Worm (Caenorhabditis elegans) whole organism, young adult: ENCODE measurements around the gene Y22D7AR.6.

ENCODE experiments used
- B0019.2 ChIP-seq: fragments of 200-800 bp; sonication (Bioruptor generic); conservative IDR thresholded peaks from 2 replicates; pipeline ENCODE4 v1.3.6; 2022; ENCODE audit warnings: missing genetic modification reagents, missing genetic modification characterization, missing compliant biosample characterization
- B0035.1 ChIP-seq: sonication (generic microtip); optimal IDR thresholded peaks from 2 replicates; lab custom pipeline; 2016; ENCODE audit warnings: missing genetic modification characterization, mild to moderate bottlenecking, missing compliant biosample characterization, missing genotype, missing genetic modification reagents
- B0261.1 ChIP-seq: sonication (generic microtip); optimal IDR thresholded peaks from 2 replicates; lab custom pipeline; 2016; ENCODE audit warnings: mild to moderate bottlenecking, missing genetic modification characterization, moderate library complexity, missing compliant biosample characterization
- B0336.3 ChIP-seq: fragments of 200-800 bp; sonication (Bioruptor generic); IDR thresholded peaks from 2 replicates; pipeline ENCODE4 v1.3.6; 2022; ENCODE audit warnings: missing genetic modification characterization, missing compliant biosample characterization
- C06A6.2 ChIP-seq: fragments of 200-800 bp; sonication (Bioruptor generic); conservative IDR thresholded peaks from 2 replicates; pipeline ENCODE4 v1.3.6; 2022; ENCODE audit warnings: missing genetic modification characterization, missing compliant biosample characterization
- F37B4.10 ChIP-seq: fragments of 200-800 bp; sonication (Bioruptor generic); IDR thresholded peaks from 2 replicates; pipeline ENCODE4 v1.3.6; 2022; ENCODE audit warnings: missing genetic modification characterization, missing compliant biosample characterization
- F57A8.1 ChIP-seq: fragments of 200-800 bp; sonication (Bioruptor generic); optimal IDR thresholded peaks from 2 replicates; lab custom pipeline; 2018; ENCODE audit warnings: mild to moderate bottlenecking, missing genetic modification characterization, moderate library complexity, missing compliant biosample characterization
- K11D2.4 ChIP-seq: fragments of 200-800 bp; sonication (Bioruptor generic); IDR thresholded peaks from 2 replicates; pipeline ENCODE4 v1.3.6; 2022; ENCODE audit warnings: missing genetic modification reagents, missing genetic modification characterization, missing compliant biosample characterization
- K12H6.12 ChIP-seq: fragments of 200-800 bp; sonication (Bioruptor generic); optimal IDR thresholded peaks from 2 replicates; lab custom pipeline; 2018; ENCODE audit warnings: mild to moderate bottlenecking, missing genetic modification characterization, missing compliant biosample characterization
- T07F8.4 ChIP-seq: sonication (generic microtip); optimal IDR thresholded peaks from 2 replicates; lab custom pipeline; 2016; ENCODE audit warnings: mild to moderate bottlenecking, missing genetic modification characterization, moderate library complexity, missing compliant biosample characterization
- Y53F4B.3 ChIP-seq: fragments of 200-800 bp; sonication (Bioruptor generic); IDR thresholded peaks from 2 replicates; pipeline ENCODE4 v1.3.6; 2022; ENCODE audit warnings: missing genetic modification reagents, missing genetic modification characterization, missing compliant biosample characterization
- aptf-2 ChIP-seq: fragments of 200-800 bp; sonication (Bioruptor generic); conservative IDR thresholded peaks from 2 replicates; pipeline ENCODE4 v1.3.6; 2022; ENCODE audit warnings: missing genetic modification reagents, missing genetic modification characterization, missing compliant biosample characterization
- aptf-3 ChIP-seq: fragments of 200-800 bp; sonication (Bioruptor generic); IDR thresholded peaks from 2 replicates; pipeline ENCODE4 v1.3.6; 2022; ENCODE audit warnings: missing genetic modification characterization, missing compliant biosample characterization
- atf-7 ChIP-seq: sonication (generic microtip); optimal IDR thresholded peaks from 2 replicates; lab custom pipeline; 2017; ENCODE audit warnings: mild to moderate bottlenecking, missing genetic modification characterization, missing compliant biosample characterization
- attf-5 ChIP-seq: fragments of 200-800 bp; sonication (Bioruptor generic); optimal IDR thresholded peaks from 2 replicates; lab custom pipeline; 2018; ENCODE audit warnings: mild to moderate bottlenecking, missing genetic modification characterization, missing compliant biosample characterization
- attf-6 ChIP-seq: fragments of 200-800 bp; sonication (Bioruptor generic); IDR thresholded peaks from 2 replicates; pipeline ENCODE4 v1.3.6; 2022; ENCODE audit warnings: missing genetic modification reagents, missing genetic modification characterization, missing compliant biosample characterization
- ccch-3 ChIP-seq: fragments of 200-800 bp; sonication (Bioruptor generic); optimal IDR thresholded peaks from 2 replicates; lab custom pipeline; 2018; ENCODE audit warnings: mild to moderate bottlenecking, missing genetic modification characterization, missing compliant biosample characterization
- ceh-40 ChIP-seq: fragments of 200-800 bp; sonication (Bioruptor generic); IDR thresholded peaks from 2 replicates; pipeline ENCODE4 v1.3.6; 2022; ENCODE audit warnings: missing genetic modification characterization, missing compliant biosample characterization
- efl-1 ChIP-seq: fragments of 150-350 bp; optimal IDR thresholded peaks from 2 replicates; lab custom pipeline; 2014; ENCODE audit warnings: missing biosample characterization, missing genetic modification reagents, missing genetic modification characterization
- ets-4 ChIP-seq: fragments of 200-800 bp; sonication (Bioruptor generic); optimal IDR thresholded peaks from 2 replicates; lab custom pipeline; 2018; ENCODE audit warnings: mild to moderate bottlenecking, missing genetic modification characterization, missing compliant biosample characterization
- gei-17 ChIP-seq: fragments of 200-800 bp; sonication (Bioruptor generic); optimal IDR thresholded peaks from 2 replicates; lab custom pipeline; 2018; ENCODE audit warnings: mild to moderate bottlenecking, missing genetic modification characterization, missing compliant biosample characterization
- hlh-12 ChIP-seq: sonication (generic microtip); optimal IDR thresholded peaks from 2 replicates; lab custom pipeline; 2016; ENCODE audit warnings: missing genetic modification characterization, missing compliant biosample characterization
- hrde-1 ChIP-seq: sonication (generic microtip); optimal IDR thresholded peaks from 2 replicates; lab custom pipeline; 2016; ENCODE audit warnings: missing genetic modification characterization, mild to moderate bottlenecking, missing compliant biosample characterization, moderate library complexity, missing genotype, missing genetic modification reagents, borderline replicate concordance
- lag-1 ChIP-seq: fragments of 200-800 bp; sonication (Bioruptor generic); IDR thresholded peaks from 2 replicates; pipeline ENCODE4 v1.3.6; 2022; ENCODE audit warnings: missing genetic modification reagents, missing genetic modification characterization, missing compliant biosample characterization
- let-526 ChIP-seq: fragments of 200-800 bp; sonication (Bioruptor generic); IDR thresholded peaks from 2 replicates; pipeline ENCODE4 v1.3.6; 2022; ENCODE audit warnings: missing genetic modification reagents, missing genetic modification characterization, missing compliant biosample characterization
- let-607 ChIP-seq, 2 experiments: fragments of 200-800 bp in 1 of 2; sonication (Bioruptor generic) in 1 of 2; sonication (generic microtip) in 1 of 2; optimal IDR thresholded peaks; 2 replicates each; lab custom pipeline; 2016 to 2018; ENCODE audit warnings: mild to moderate bottlenecking in 2 of 2, missing compliant biosample characterization in 2 of 2, missing genetic modification characterization in 2 of 2, moderate library complexity in 2 of 2, missing genotype in 1 of 2
- lin-26 ChIP-seq: fragments of 200-800 bp; sonication (Bioruptor generic); IDR thresholded peaks from 2 replicates; pipeline ENCODE4 v1.3.6; 2022; ENCODE audit warnings: missing genetic modification reagents, missing genetic modification characterization, missing compliant biosample characterization
- lin-54 ChIP-seq: fragments of 200-800 bp; sonication (Bioruptor generic); optimal IDR thresholded peaks from 2 replicates; lab custom pipeline; 2018; ENCODE audit warnings: mild to moderate bottlenecking, missing genetic modification characterization, missing compliant biosample characterization
- lsl-1 ChIP-seq: fragments of 200-800 bp; sonication (Bioruptor generic); optimal IDR thresholded peaks from 2 replicates; lab custom pipeline; 2018; ENCODE audit warnings: mild to moderate bottlenecking, missing genetic modification characterization, moderate library complexity, missing compliant biosample characterization
- madf-10 ChIP-seq: sonication (generic microtip); optimal IDR thresholded peaks from 2 replicates; lab custom pipeline; 2016; ENCODE audit warnings: mild to moderate bottlenecking, missing genetic modification characterization, missing compliant biosample characterization
- madf-3 ChIP-seq: fragments of 200-800 bp; sonication (Bioruptor generic); IDR thresholded peaks from 2 replicates; pipeline ENCODE4 v1.3.6; 2022; ENCODE audit warnings: missing genetic modification reagents, missing genetic modification characterization, missing compliant biosample characterization
- madf-6 ChIP-seq: fragments of 200-800 bp; sonication (Bioruptor generic); IDR thresholded peaks from 2 replicates; pipeline ENCODE4 v1.3.6; 2022; ENCODE audit warnings: missing genetic modification reagents, missing genetic modification characterization, missing compliant biosample characterization
- nfyb-1 ChIP-seq: fragments of 200-800 bp; sonication (Bioruptor generic); IDR thresholded peaks from 2 replicates; pipeline ENCODE4 v1.3.6; 2022; ENCODE audit warnings: missing genetic modification reagents, missing genetic modification characterization, missing compliant biosample characterization
- nhr-90 ChIP-seq: sonication (generic microtip); optimal IDR thresholded peaks from 2 replicates; lab custom pipeline; 2016; ENCODE audit warnings: missing genotype, mild to moderate bottlenecking, missing genetic modification characterization, missing compliant biosample characterization
- pbrm-1 ChIP-seq: fragments of 200-800 bp; sonication (Bioruptor generic); IDR thresholded peaks from 2 replicates; pipeline ENCODE4 v1.3.6; 2022; ENCODE audit warnings: missing genetic modification reagents, missing genetic modification characterization, missing compliant biosample characterization
- pha-4 ChIP-seq: fragments of 150-350 bp; sonication (generic microtip); optimal IDR thresholded peaks from 2 replicates; lab custom pipeline; 2014; ENCODE audit warnings: missing biosample characterization, missing genetic modification reagents, missing genetic modification characterization
- rpc-1 ChIP-seq, 2 experiments: fragments of 150-350 bp in 1 of 2; sonication (generic microtip) in 1 of 2; optimal IDR thresholded peaks; 2 replicates each; lab custom pipeline; 2014 to 2018; ENCODE audit warnings: missing biosample characterization in 1 of 2, missing genetic modification characterization in 1 of 2, missing genetic modification reagents in 1 of 2, missing genotype in 1 of 2
- sdz-38 ChIP-seq: sonication (generic microtip); optimal IDR thresholded peaks from 2 replicates; lab custom pipeline; 2016; ENCODE audit warnings: missing genotype, missing genetic modification characterization, missing compliant biosample characterization
- snpc-1.1 ChIP-seq: sonication (generic microtip); optimal IDR thresholded peaks from 2 replicates; lab custom pipeline; 2017; ENCODE audit warnings: missing genetic modification characterization, mild to moderate bottlenecking, missing compliant biosample characterization, antibody characterized with exemption, moderate library complexity, missing genotype, missing genetic modification reagents; ENCODE audit not compliant: insufficient read depth
- snpc-1.3 ChIP-seq: sonication (generic microtip); optimal IDR thresholded peaks from 2 replicates; lab custom pipeline; 2017; ENCODE audit warnings: missing genetic modification characterization, mild to moderate bottlenecking, missing compliant biosample characterization, antibody characterized with exemption, moderate library complexity, missing genotype, missing genetic modification reagents; ENCODE audit not compliant: insufficient read depth
- somi-1 ChIP-seq: fragments of 200-800 bp; sonication (Bioruptor generic); optimal IDR thresholded peaks from 2 replicates; lab custom pipeline; 2018; ENCODE audit warnings: mild to moderate bottlenecking, missing genetic modification characterization, missing compliant biosample characterization
- tbp1 ChIP-seq: fragments of 200-800 bp; sonication (Bioruptor generic); optimal IDR thresholded peaks from 2 replicates; lab custom pipeline; 2018; ENCODE audit warnings: mild to moderate bottlenecking, missing genetic modification characterization, missing compliant biosample characterization
- unc-130 ChIP-seq: sonication (generic microtip); optimal IDR thresholded peaks from 2 replicates; lab custom pipeline; 2016; ENCODE audit warnings: missing genetic modification reagents, missing genetic modification characterization, missing compliant biosample characterization
- unc-62 ChIP-seq: fragments of 150-350 bp; optimal IDR thresholded peaks from 2 replicates; lab custom pipeline; 2014; ENCODE audit warnings: missing biosample characterization, missing genetic modification reagents, missing genetic modification characterization
- xnd-1 ChIP-seq: sonication (generic microtip); optimal IDR thresholded peaks from 2 replicates; lab custom pipeline; 2016; ENCODE audit warnings: missing genotype, missing genetic modification reagents, missing genetic modification characterization, missing compliant biosample characterization
- zfh-2 ChIP-seq: fragments of 200-800 bp; sonication (Bioruptor generic); conservative IDR thresholded peaks from 2 replicates; pipeline ENCODE4 v1.3.6; 2022; ENCODE audit warnings: missing genetic modification reagents, missing genetic modification characterization, missing compliant biosample characterization
- zim-3 ChIP-seq: sonication (generic microtip); optimal IDR thresholded peaks from 2 replicates; lab custom pipeline; 2017; ENCODE audit warnings: mild to moderate bottlenecking, missing genetic modification characterization, moderate library complexity, missing compliant biosample characterization

Y22D7AR.6 gene

ce11 chrIII:1625660-1626275 is 50.8 kb downstream of the Y22D7AR.6 start (continued):
- no peak for TF ChIP-seq snpc-1.3 (tag; lab: Kevin White, UChicago)
- 0 out of 2 replicates have a peak, but pooled peaks have one; percentile 52 for TF ChIP-seq attf-6 (GFP tag; lab: Robert Waterston, UW)
- TF ChIP-seq ceh-40 (GFP tag; lab: Robert Waterston, UW): 0 out of 2 replicates have a peak, but pooled peaks have one; percentile 18
- TF ChIP-seq aptf-3: peak; percentile 82; the same call in 1 of the 2 replicates
- TF ChIP-seq madf-6 (GFP tag; lab: Robert Waterston, UW): peak; percentile 66
- peak; percentile 79 for TF ChIP-seq B0336.3 (GFP tag; lab: Robert Waterston, UW)
- TF ChIP-seq pha-4 (tag; lab: Kevin White, UChicago): no peak
- peak; percentile 80; the same call in 1 of the 2 replicates for TF ChIP-seq madf-3 (GFP tag; lab: Robert Waterston, UW)
- no peak for TF ChIP-seq aptf-2 (GFP tag; lab: Robert Waterston, UW)
- TF ChIP-seq F57A8.1 (GFP tag; lab: Kevin White, UChicago): no peak
- 0 out of 2 replicates have a peak, but pooled peaks have one; percentile 56 for TF ChIP-seq pbrm-1 (GFP tag; lab: Robert Waterston, UW)
- no peak for TF ChIP-seq xnd-1 (tag; lab: Kevin White, UChicago)
- no peak for TF ChIP-seq B0019.2 (GFP tag; lab: Robert Waterston, UW)
- TF ChIP-seq sdz-38 (tag; lab: Kevin White, UChicago): no peak
- no peak for TF ChIP-seq snpc-1.1 (tag; lab: Kevin White, UChicago)
- peak; percentile 14 for TF ChIP-seq T07F8.4 (tag; lab: Kevin White, UChicago)
- TF ChIP-seq lin-26 (GFP tag; lab: Robert Waterston, UW): peak; percentile 78
- no peak for TF ChIP-seq unc-130 (GFP tag; lab: Kevin White, UChicago)
- peak; percentile 49 for TF ChIP-seq lin-54 (GFP tag; lab: Kevin White, UChicago)
- TF ChIP-seq hlh-12 (tag; lab: Kevin White, UChicago): no peak
- TF ChIP-seq K11D2.4 (GFP tag; lab: Robert Waterston, UW): no peak
- TF ChIP-seq ccch-3 (GFP tag; lab: Kevin White, UChicago): no peak
- no peak for TF ChIP-seq zfh-2 (GFP tag; lab: Robert Waterston, UW)
- TF ChIP-seq B0261.1 (tag; lab: Kevin White, UChicago): peak; percentile 21
- TF ChIP-seq rpc-1 (optimal IDR thresholded peaks at IDR 0.05; lab: Kevin White, UChicago): no peak
- no peak for TF ChIP-seq rpc-1 (tag; optimal IDR thresholded peaks at IDR 0.05; lab: Kevin White, UChicago)
- TF ChIP-seq madf-10: peak; percentile 32
- TF ChIP-seq F37B4.10 (GFP tag; lab: Robert Waterston, UW): no peak
- TF ChIP-seq atf-7 (tag; lab: Kevin White, UChicago): peak; percentile 66
- peak; percentile 28 for TF ChIP-seq nhr-90
- TF ChIP-seq nfyb-1 (GFP tag; lab: Robert Waterston, UW): peak; percentile 80
- TF ChIP-seq let-607 (tag; optimal IDR thresholded peaks at IDR 0.05; lab: Kevin White, UChicago): no peak
- TF ChIP-seq lsl-1 (GFP tag; lab: Kevin White, UChicago): peak; percentile 52
- TF ChIP-seq Y53F4B.3 (GFP tag; lab: Robert Waterston, UW): no peak
- no peak for TF ChIP-seq K12H6.12 (tag; lab: Kevin White, UChicago)
- no peak for TF ChIP-seq lag-1 (GFP tag; lab: Robert Waterston, UW)
- TF ChIP-seq hrde-1: peak; percentile 65
- TF ChIP-seq gei-17 (GFP tag; lab: Kevin White, UChicago): no peak
- TF ChIP-seq efl-1: no peak
- peak; percentile 15 for TF ChIP-seq attf-5 (GFP tag; lab: Kevin White, UChicago)
- TF ChIP-seq ets-4 (GFP tag; lab: Kevin White, UChicago): no peak
- peak; percentile 47 for TF ChIP-seq zim-3 (tag; lab: Kevin White, UChicago)
- TF ChIP-seq B0035.1 (tag; lab: Kevin White, UChicago): peak; percentile 14
- no peak for TF ChIP-seq unc-62 (GFP tag; lab: Kevin White, UChicago)
- no peak for TF ChIP-seq somi-1
- no peak for TF ChIP-seq C06A6.2 (GFP tag; lab: Robert Waterston, UW)
- no peak for TF ChIP-seq let-526
- peak; percentile 36 for TF ChIP-seq tbp1
